Fruit fly (Drosophila melanogaster) whole organism, prepupa: Measurements from ENCODE around the gene CG31549.

Experiments used
- Blimp-1 ChIP-seq: fragments of 200-800 bp; sonication (Bioruptor generic); optimal IDR thresholded peaks from 3 replicates; lab custom pipeline; 2017; ENCODE audit warnings: missing biosample characterization, missing genetic modification characterization, mild to moderate bottlenecking, moderate library complexity, missing genetic modification reagents
- CG10631 ChIP-seq: fragments of 200-800 bp; sonication (Bioruptor generic); optimal IDR thresholded peaks from 2 replicates; lab custom pipeline; 2016; ENCODE audit warnings: missing biosample characterization, missing genetic modification characterization
- CG10669 ChIP-seq: fragments of 200-800 bp; sonication (Bioruptor generic); optimal IDR thresholded peaks from 3 replicates; lab custom pipeline; 2018; ENCODE audit warnings: missing biosample characterization, mild to moderate bottlenecking, missing genetic modification characterization, moderate library complexity
- CG11294 ChIP-seq: fragments of 200-800 bp; sonication (Bioruptor generic); IDR thresholded peaks from 2 replicates; pipeline ENCODE4 v1.3.6; 2022; ENCODE audit warnings: missing biosample characterization, missing genetic modification characterization
- CG15336 ChIP-seq: fragments of 200-800 bp; sonication (Bioruptor generic); IDR thresholded peaks from 2 replicates; pipeline ENCODE4 v1.3.6; 2022; ENCODE audit warnings: missing biosample characterization, missing genetic modification characterization
- CG1621 ChIP-seq: fragments of 200-800 bp; sonication (Bioruptor generic); optimal IDR thresholded peaks from 3 replicates; lab custom pipeline; 2018; ENCODE audit warnings: missing biosample characterization, mild to moderate bottlenecking, missing genetic modification characterization
- CG16779 ChIP-seq: fragments of 200-800 bp; sonication (Bioruptor generic); optimal IDR thresholded peaks from 3 replicates; lab custom pipeline; 2017; ENCODE audit warnings: missing biosample characterization, mild to moderate bottlenecking, missing genetic modification characterization
- CG31627 ChIP-seq: fragments of 200-800 bp; sonication (Bioruptor generic); optimal IDR thresholded peaks from 3 replicates; lab custom pipeline; 2016; ENCODE audit warnings: missing biosample characterization, missing genetic modification characterization
- CG32006 ChIP-seq: fragments of 200-800 bp; sonication (Bioruptor generic); optimal IDR thresholded peaks from 3 replicates; lab custom pipeline; 2017; ENCODE audit warnings: missing biosample characterization, mild to moderate bottlenecking, missing genetic modification characterization
- CG3919 ChIP-seq: fragments of 200-800 bp; sonication (Bioruptor generic); optimal IDR thresholded peaks from 3 replicates; lab custom pipeline; 2016; ENCODE audit warnings: missing biosample characterization, missing genetic modification characterization
- CG4318 ChIP-seq: fragments of 200-800 bp; sonication (Bioruptor generic); optimal IDR thresholded peaks from 3 replicates; lab custom pipeline; 2017; ENCODE audit warnings: missing biosample characterization, mild to moderate bottlenecking, missing genetic modification characterization
- CG6163 ChIP-seq: fragments of 200-800 bp; sonication (Bioruptor generic); IDR thresholded peaks from 3 replicates; pipeline ENCODE4 v1.3.6; 2022; ENCODE audit warnings: missing biosample characterization, missing genetic modification characterization
- CG6808 ChIP-seq: fragments of 200-800 bp; sonication (Bioruptor generic); optimal IDR thresholded peaks from 3 replicates; lab custom pipeline; 2017; ENCODE audit warnings: missing biosample characterization, missing genetic modification characterization, mild to moderate bottlenecking, moderate library complexity, missing genetic modification reagents
- CG6854 ChIP-seq: fragments of 200-800 bp; sonication (Bioruptor generic); optimal IDR thresholded peaks from 2 replicates; lab custom pipeline; 2017; ENCODE audit warnings: missing biosample characterization, mild to moderate bottlenecking, missing genetic modification characterization
- CG7368 ChIP-seq: fragments of 200-800 bp; sonication (Bioruptor generic); optimal IDR thresholded peaks from 3 replicates; lab custom pipeline; 2016; ENCODE audit warnings: missing biosample characterization, missing genetic modification characterization
- CG8119 ChIP-seq: fragments of 200-800 bp; sonication (Bioruptor generic); IDR thresholded peaks from 3 replicates; pipeline ENCODE4 v1.3.6; 2022; ENCODE audit warnings: missing biosample characterization, missing genetic modification characterization
- CG8319 ChIP-seq: fragments of 200-800 bp; sonication (Bioruptor generic); optimal IDR thresholded peaks from 3 replicates; lab custom pipeline; 2016; ENCODE audit warnings: missing biosample characterization, missing genetic modification characterization
- CG8632 ChIP-seq: fragments of 200-800 bp; sonication (Bioruptor generic); optimal IDR thresholded peaks from 3 replicates; lab custom pipeline; 2016; ENCODE audit warnings: missing biosample characterization, missing genetic modification characterization
- CG9139 ChIP-seq: fragments of 200-800 bp; sonication (Bioruptor generic); optimal IDR thresholded peaks from 3 replicates; lab custom pipeline; 2017; ENCODE audit warnings: missing biosample characterization, mild to moderate bottlenecking, missing genetic modification characterization
- Eip75B ChIP-seq: fragments of 200-800 bp; sonication (Bioruptor generic); optimal IDR thresholded peaks from 3 replicates; lab custom pipeline; 2016; ENCODE audit warnings: missing biosample characterization, missing genetic modification characterization
- Eip78C ChIP-seq: fragments of 200-800 bp; sonication (Bioruptor generic); peaks from one replicate; lab custom pipeline; 2016; ENCODE audit warnings: missing biosample characterization, missing genetic modification characterization
- Eip93F ChIP-seq: fragments of 200-800 bp; sonication (Bioruptor generic); optimal IDR thresholded peaks from 2 replicates; lab custom pipeline; 2016; ENCODE audit warnings: missing biosample characterization, mild to moderate bottlenecking, missing genetic modification characterization
- Gug ChIP-seq: fragments of 200-800 bp; sonication (Bioruptor generic); IDR thresholded peaks from 2 replicates; pipeline ENCODE4 v1.3.6; 2022; ENCODE audit warnings: missing biosample characterization, missing genetic modification characterization
- Hr38 ChIP-seq: sonication (Bioruptor generic); optimal IDR thresholded peaks from 2 replicates; lab custom pipeline; 2016; ENCODE audit warnings: missing biosample characterization, missing genetic modification characterization
- Hr39 ChIP-seq: fragments of 200-800 bp; sonication (Bioruptor generic); optimal IDR thresholded peaks from 2 replicates; lab custom pipeline; 2016; ENCODE audit warnings: missing biosample characterization, missing genetic modification characterization
- Hr4 ChIP-seq: fragments of 200-800 bp; sonication (Bioruptor generic); optimal IDR thresholded peaks from 3 replicates; lab custom pipeline; 2016; ENCODE audit warnings: missing biosample characterization, missing genetic modification characterization
- Lpt ChIP-seq: fragments of 200-800 bp; sonication (Bioruptor generic); optimal IDR thresholded peaks from 3 replicates; lab custom pipeline; 2016; ENCODE audit warnings: missing biosample characterization, missing genetic modification characterization
- Smox ChIP-seq: fragments of 200-800 bp; sonication (Bioruptor generic); optimal IDR thresholded peaks from 3 replicates; lab custom pipeline; 2016; ENCODE audit warnings: missing biosample characterization, missing genetic modification characterization
- Sox102F ChIP-seq: fragments of 200-800 bp; sonication (Bioruptor generic); optimal IDR thresholded peaks from 2 replicates; lab custom pipeline; 2016; ENCODE audit warnings: missing biosample characterization, mild to moderate bottlenecking, missing genetic modification characterization
- Sox14 ChIP-seq: fragments of 200-800 bp; sonication (Bioruptor generic); optimal IDR thresholded peaks from 3 replicates; lab custom pipeline; 2016; ENCODE audit warnings: missing biosample characterization, missing genetic modification characterization
- Sox15 ChIP-seq: fragments of 200-800 bp; sonication (Bioruptor generic); optimal IDR thresholded peaks from 3 replicates; lab custom pipeline; 2016; ENCODE audit warnings: missing biosample characterization, missing genetic modification characterization
- achi ChIP-seq: fragments of 200-800 bp; sonication (Bioruptor generic); optimal IDR thresholded peaks from 3 replicates; lab custom pipeline; 2016; ENCODE audit warnings: missing biosample characterization, missing genetic modification characterization
- acj6 ChIP-seq: fragments of 200-800 bp; sonication (Bioruptor generic); optimal IDR thresholded peaks from 3 replicates; lab custom pipeline; 2016; ENCODE audit warnings: missing biosample characterization, missing genetic modification characterization
- cyc ChIP-seq: fragments of 200-800 bp; sonication (Bioruptor generic); optimal IDR thresholded peaks from 3 replicates; lab custom pipeline; 2016; ENCODE audit warnings: missing biosample characterization, missing genetic modification characterization
- dsx ChIP-seq: fragments of 200-800 bp; optimal IDR thresholded peaks from 3 replicates; lab custom pipeline; 2019; ENCODE audit warnings: missing biosample characterization, mild to moderate bottlenecking, missing genetic modification characterization, moderate library complexity; ENCODE audit not compliant: poor library complexity, severe bottlenecking
- fd59A ChIP-seq: fragments of 200-800 bp; sonication (Bioruptor generic); optimal IDR thresholded peaks from 2 replicates; lab custom pipeline; 2017; ENCODE audit warnings: missing biosample characterization, mild to moderate bottlenecking, missing genetic modification characterization, missing genetic modification reagents
- fd85E ChIP-seq: fragments of 200-800 bp; sonication (Bioruptor generic); optimal IDR thresholded peaks from 3 replicates; lab custom pipeline; 2016; ENCODE audit warnings: missing biosample characterization, missing genetic modification characterization
- fkh ChIP-seq: fragments of 200-800 bp; sonication (Bioruptor generic); optimal IDR thresholded peaks from 3 replicates; lab custom pipeline; 2017; ENCODE audit warnings: missing biosample characterization, mild to moderate bottlenecking, missing genetic modification characterization, moderate library complexity
- lz ChIP-seq: fragments of 200-800 bp; sonication (Bioruptor generic); optimal IDR thresholded peaks from 3 replicates; lab custom pipeline; 2016; ENCODE audit warnings: missing biosample characterization, missing genetic modification characterization
- net ChIP-seq: fragments of 200-800 bp; sonication (Bioruptor generic); optimal IDR thresholded peaks from 3 replicates; lab custom pipeline; 2016; ENCODE audit warnings: missing biosample characterization, missing genetic modification characterization
- pdm3 ChIP-seq: fragments of 200-800 bp; sonication (Bioruptor generic); optimal IDR thresholded peaks from 3 replicates; lab custom pipeline; 2016; ENCODE audit warnings: missing biosample characterization, missing genetic modification characterization
- salr ChIP-seq, 2 experiments: fragments of 200-800 bp; sonication (Bioruptor generic); optimal IDR thresholded peaks; 3 replicates each; lab custom pipeline; 2016 to 2018; ENCODE audit warnings: missing biosample characterization in 2 of 2, missing genetic modification characterization in 2 of 2, mild to moderate bottlenecking in 1 of 2
- spab ChIP-seq: fragments of 200-800 bp; sonication (Bioruptor generic); optimal IDR thresholded peaks from 2 replicates; lab custom pipeline; 2017; ENCODE audit warnings: missing biosample characterization, mild to moderate bottlenecking, missing genetic modification characterization, missing genetic modification reagents
- ss ChIP-seq, 2 experiments: fragments of 200-800 bp; sonication (Bioruptor generic); optimal IDR thresholded peaks; 2 replicates in 1 of 2; 3 replicates in 1 of 2; lab custom pipeline; 2017 to 2018; ENCODE audit warnings: mild to moderate bottlenecking in 2 of 2, missing biosample characterization in 2 of 2, missing genetic modification characterization in 2 of 2, moderate library complexity in 1 of 2
- svp ChIP-seq: fragments of 200-800 bp; sonication (Bioruptor generic); peaks from one replicate; lab custom pipeline; 2016; ENCODE audit warnings: missing biosample characterization, missing genetic modification characterization
- topi ChIP-seq: fragments of 200-800 bp; sonication (Bioruptor generic); optimal IDR thresholded peaks from 3 replicates; lab custom pipeline; 2016; ENCODE audit warnings: missing biosample characterization, missing genetic modification characterization

The CG31549 gene

DNA sequence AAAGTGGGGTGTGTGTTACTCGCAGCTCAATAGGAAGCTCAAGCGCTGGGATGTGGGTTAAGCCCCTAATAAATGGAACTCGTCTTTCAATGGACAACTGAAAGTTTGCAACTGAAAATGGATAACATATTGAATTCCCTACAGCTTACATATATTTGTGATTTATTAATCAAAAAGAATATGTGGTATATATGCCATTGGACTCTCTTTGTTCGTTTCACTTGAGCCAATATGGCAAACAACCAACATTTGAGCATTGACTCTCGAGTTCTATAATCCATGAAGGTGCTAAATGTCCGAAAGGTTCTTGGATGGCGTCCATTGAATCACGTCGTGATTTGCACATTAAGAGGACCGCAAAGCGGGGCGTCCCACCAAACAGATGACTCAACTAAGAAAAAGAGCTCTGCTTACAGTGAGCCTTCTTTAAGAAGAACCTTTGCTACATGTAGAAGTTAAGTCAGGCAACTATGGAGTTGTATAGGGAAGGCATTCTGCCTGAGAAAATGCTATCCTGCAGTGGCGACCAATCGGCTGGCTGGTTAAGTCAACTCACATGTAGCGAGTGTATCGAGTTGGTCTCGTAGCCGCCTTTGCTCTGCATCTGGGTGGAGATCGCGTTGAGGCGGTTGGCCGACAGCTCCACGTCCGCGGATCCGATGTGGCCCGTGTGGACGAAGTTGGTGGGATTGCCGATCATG lies 13.9 kb upstream of the CG31549 start (continued):
- no peak for TF ChIP-seq CG8319 (GFP tag; lab: Kevin White, UChicago)
- TF ChIP-seq CG7368 (GFP tag; lab: Kevin White, UChicago): no peak
- peak; percentile 51 for TF ChIP-seq pdm3 (GFP tag; lab: Kevin White, UChicago)
- peak; percentile 50 for TF ChIP-seq topi (GFP tag; lab: Kevin White, UChicago)
- TF ChIP-seq CG11294 (GFP tag; lab: Robert Waterston, UW): no peak
- no peak for TF ChIP-seq CG9139 (GFP tag; lab: Kevin White, UChicago)
- no peak for TF ChIP-seq CG6854 (GFP tag; lab: Kevin White, UChicago)
- peak; percentile 76 for TF ChIP-seq Eip78C (GFP tag; lab: Kevin White, UChicago)
- TF ChIP-seq lz (GFP tag; lab: Kevin White, UChicago): peak; percentile 40
- TF ChIP-seq Hr39 (GFP tag; lab: Kevin White, UChicago): peak; percentile 51
- TF ChIP-seq CG4318 (GFP tag; lab: Kevin White, UChicago): no peak
- no peak for TF ChIP-seq CG6808
- TF ChIP-seq achi (GFP tag; lab: Kevin White, UChicago): peak; percentile 18
- TF ChIP-seq spab: no peak
- no peak for TF ChIP-seq Eip93F (GFP tag; lab: Kevin White, UChicago)
- TF ChIP-seq CG15336: peak; percentile 57
- peak; percentile 52 for TF ChIP-seq Eip75B

DNA sequence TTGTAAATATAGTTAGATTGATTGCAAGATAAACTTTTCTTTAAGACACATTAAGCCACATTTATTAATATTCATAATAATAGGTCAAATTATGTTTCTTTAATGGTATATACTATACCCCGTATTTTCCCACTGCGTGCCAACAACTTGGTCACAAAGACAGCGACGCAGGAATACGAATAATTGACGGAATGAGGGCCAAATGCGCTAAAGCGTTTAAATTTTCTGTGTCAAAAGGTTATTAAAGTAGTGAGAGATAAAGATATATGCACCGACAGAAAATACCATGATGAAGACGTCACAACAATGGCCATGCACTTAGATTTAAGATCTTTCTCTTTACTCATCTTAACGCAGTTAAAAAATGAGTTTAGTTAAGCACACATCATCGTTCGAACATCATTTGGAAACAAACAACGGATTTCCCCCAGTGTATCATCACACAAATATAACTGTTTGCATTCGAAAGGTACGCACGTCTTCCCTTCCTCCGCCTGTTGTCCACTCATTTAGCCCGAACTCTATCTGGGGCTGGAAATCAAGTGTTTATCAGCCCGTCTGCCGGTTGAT lies 11.5 kb upstream of the CG31549 start:
- TF ChIP-seq Hr38 (GFP tag; lab: Kevin White, UChicago) (no peak), Eip75B (peak; percentile 67), CG16779 (tag; lab: Kevin White, UChicago) (peak; percentile 16), Hr4 (GFP tag; lab: Kevin White, UChicago) (peak; percentile 67), salr (GFP tag; optimal IDR thresholded peaks at IDR 0.05; lab: Kevin White, UChicago) (peak; percentile 18 to 78), svp (GFP tag; lab: Kevin White, UChicago) (peak; percentile 90), Eip93F (GFP tag; lab: Kevin White, UChicago) (no peak), CG4318 (GFP tag; lab: Kevin White, UChicago) (peak; percentile 73), CG31627 (GFP tag; lab: Kevin White, UChicago) (peak; percentile 65), CG7368 (GFP tag; lab: Kevin White, UChicago) (peak; percentile 36), fd85E (GFP tag; lab: Kevin White, UChicago) (peak; percentile 15), Sox15 (peak; percentile 54), fd59A (GFP tag; lab: Kevin White, UChicago) (peak; percentile 50), CG8632 (GFP tag; lab: Kevin White, UChicago) (peak; percentile 65), Sox14 (peak; percentile 57), achi (GFP tag; lab: Kevin White, UChicago) (peak; percentile 54), spab (peak; percentile 48), Blimp-1 (peak; percentile 5), acj6 (GFP tag; lab: Kevin White, UChicago) (peak; percentile 67), CG8319 (GFP tag; lab: Kevin White, UChicago) (peak; percentile 59), CG6163 (peak; percentile 76), Lpt (GFP tag; lab: Kevin White, UChicago) (peak; percentile 17), CG10669 (peak; percentile 49), fkh (peak; percentile 81), net (GFP tag; lab: Kevin White, UChicago) (peak; percentile 73), pdm3 (GFP tag; lab: Kevin White, UChicago) (peak; percentile 57), cyc (peak; percentile 70), CG6808 (peak; percentile 69), ss (GFP tag; optimal IDR thresholded peaks at IDR 0.05; lab: Kevin White, UChicago) (peak in 1 of 2 experiments; percentile 51), CG10631 (GFP tag; lab: Kevin White, UChicago) (peak; percentile 60), CG3919 (peak; percentile 75), CG8119 (GFP tag; lab: Robert Waterston, UW) (peak; percentile 60; the same call in 1 of the 3 replicates), CG32006 (GFP tag; lab: Kevin White, UChicago) (peak; percentile 86), Smox (peak; percentile 66), Sox102F (GFP tag; lab: Kevin White, UChicago) (peak; percentile 61), Gug (peak; percentile 51), Hr39 (GFP tag; lab: Kevin White, UChicago) (peak; percentile 61), CG1621 (tag; lab: Kevin White, UChicago) (peak; percentile 14), CG9139 (GFP tag; lab: Kevin White, UChicago) (no peak), dsx (GFP tag; lab: Kevin White, UChicago) (no peak)
